Fruit fly (Drosophila melanogaster): Measurements from ENCODE around the gene Ranbp21.

Ranbp21 gene

dm6 chrX:19696845-19697244 lies 44.8 kb upstream of the Ranbp21 start, which contains the start of gene Cdc42 (continued):
- TF ChIP-seq CG13424 (tag; optimal IDR thresholded peaks at IDR 0.05) (no peak), HmgZ (tag; optimal IDR thresholded peaks at IDR 0.05) (no peak), lola (GFP tag; optimal IDR thresholded peaks at IDR 0.05) (no peak), CG12744 (GFP tag; optimal IDR thresholded peaks at IDR 0.05) (no peak), esg (GFP tag; conservative IDR thresholded peaks at IDR 0.05) (no peak), CG16813 (GFP tag; IDR thresholded peaks at IDR 0.05; ENCODE audit: partially characterized antibody) (no peak), CG11456 (GFP tag; IDR thresholded peaks at IDR 0.05) (peak; percentile 20; the same call in 1 of the 3 replicates), CG15514 (GFP tag; optimal IDR thresholded peaks at IDR 0.05) (peak; percentile 42), CG15011 (GFP tag; optimal IDR thresholded peaks at IDR 0.05) (no peak), pfk (GFP tag; optimal IDR thresholded peaks at IDR 0.05) (no peak), Dp (GFP tag; optimal IDR thresholded peaks at IDR 0.05) (peak; percentile 4), CTCF (GFP tag; optimal IDR thresholded peaks at IDR 0.05) (no peak), salm (tag; optimal IDR thresholded peaks at IDR 0.05) (no peak), CG10462 (GFP tag; optimal IDR thresholded peaks at IDR 0.05) (no peak), CG7271 (tag; optimal IDR thresholded peaks at IDR 0.05) (no peak), CHES-1-like (GFP tag; optimal IDR thresholded peaks at IDR 0.05) (no peak), Hmr (GFP tag; optimal IDR thresholded peaks at IDR 0.05) (no peak), ro (GFP tag; IDR thresholded peaks at IDR 0.05) (no peak), CG17361 (GFP tag; IDR thresholded peaks at IDR 0.05) (no peak), Opbp (GFP tag; IDR thresholded peaks at IDR 0.05; ENCODE audit: partially characterized antibody) (no peak), CG17802 (tag; optimal IDR thresholded peaks at IDR 0.05) (no peak), CG10654 (GFP tag; optimal IDR thresholded peaks at IDR 0.05) (no peak), BtbVII (GFP tag; optimal IDR thresholded peaks at IDR 0.05) (no peak), twi (tag; optimal IDR thresholded peaks at IDR 0.05) (no peak), Hand (GFP tag; optimal IDR thresholded peaks at IDR 0.05) (no peak), kay (GFP tag; optimal IDR thresholded peaks at IDR 0.05) (no peak), CG10565 (GFP tag; optimal IDR thresholded peaks at IDR 0.05) (no peak)

DNA sequence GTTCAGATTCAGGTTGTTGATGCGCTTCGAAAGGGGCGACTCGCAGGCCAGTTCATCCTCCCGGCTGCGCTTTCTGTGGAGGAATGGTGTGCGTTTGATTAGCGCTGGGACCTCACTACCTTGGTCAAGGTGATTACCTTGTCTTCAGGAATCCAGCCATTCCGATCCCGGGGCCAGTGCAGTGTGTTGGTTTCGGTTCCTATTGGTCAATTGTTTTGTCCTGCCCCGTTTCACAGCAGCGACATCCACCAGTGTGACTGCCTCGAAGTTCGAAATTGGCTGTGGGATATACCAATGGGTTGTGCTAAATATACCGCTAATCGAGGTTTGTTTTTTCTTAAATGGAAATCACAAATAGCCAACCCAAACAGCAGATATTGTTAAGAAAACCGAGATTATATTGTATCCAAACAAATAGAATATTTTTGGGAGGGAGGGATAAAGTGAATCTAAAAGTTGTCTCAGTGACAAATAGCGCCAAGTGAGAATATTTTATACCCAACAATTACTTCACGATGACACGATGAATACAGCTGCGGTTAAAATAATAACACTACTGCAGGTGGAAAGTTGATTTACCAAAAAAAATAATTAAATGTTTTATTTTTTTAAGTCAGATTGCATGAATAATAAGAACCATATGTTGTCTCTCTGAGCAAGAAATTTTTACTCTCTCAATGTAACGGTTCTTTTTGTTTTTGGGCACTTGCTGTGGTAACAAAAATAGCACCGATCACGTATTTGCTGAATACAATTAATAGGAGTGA lies 42.9 kb upstream of the Ranbp21 start, which contains the start of gene CG14229:
TSS of gene CG14229 (minus strand) at position 459 of the 767 bp plus-strand sequence.
- TF ChIP-seq inv (GFP tag; IDR thresholded peaks at IDR 0.05; ENCODE audit: partially characterized antibody) (no peak), otp (GFP tag; IDR thresholded peaks at IDR 0.05) (0 out of 3 replicates have a peak, but pooled peaks have one; percentile 21), tll (GFP tag; optimal IDR thresholded peaks at IDR 0.05) (no peak), CG18262 (tag; optimal IDR thresholded peaks at IDR 0.05) (peak; percentile 8), Sox100B (GFP tag; optimal IDR thresholded peaks at IDR 0.05) (no peak), CG11504 (tag; optimal IDR thresholded peaks at IDR 0.05) (peak; percentile 23), stwl (tag; optimal IDR thresholded peaks at IDR 0.05) (peak; percentile 22), eyg (GFP tag; optimal IDR thresholded peaks at IDR 0.05) (no peak), CG10366 (GFP tag; IDR thresholded peaks at IDR 0.05) (peak; percentile 42), unc-4 (GFP tag; IDR thresholded peaks at IDR 0.05; ENCODE audit: partially characterized antibody) (no peak), phol (tag; optimal IDR thresholded peaks at IDR 0.05) (peak; percentile 3), sens (GFP tag) (peak; percentile 71), Dp (GFP tag; optimal IDR thresholded peaks at IDR 0.05) (peak; percentile 5), Sry-δ (GFP tag; optimal IDR thresholded peaks at IDR 0.05) (peak; percentile 3), Asciz (GFP tag; optimal IDR thresholded peaks at IDR 0.05) (no peak), CG31365 (tag; optimal IDR thresholded peaks at IDR 0.05) (no peak), CG12769 (tag; optimal IDR thresholded peaks at IDR 0.05) (no peak), CG3726 (GFP tag; IDR thresholded peaks at IDR 0.05) (no peak), CG11695 (GFP tag; IDR thresholded peaks at IDR 0.05) (peak; percentile 53; the same call in 1 of the 3 replicates), jigr1 (GFP tag; IDR thresholded peaks at IDR 0.05) (no peak), CG6689 (GFP tag; IDR thresholded peaks at IDR 0.05) (peak; percentile 77), Bteb2 (GFP tag; optimal IDR thresholded peaks at IDR 0.05) (no peak), toy (GFP tag; IDR thresholded peaks at IDR 0.05) (no peak), Six4 (GFP tag; optimal IDR thresholded peaks at IDR 0.05) (peak; percentile 12)

All from whole organism, embryonic.